Worm (Caenorhabditis elegans) whole organism, early embryonic: ENCODE measurements around the gene srd-21.

ENCODE experiments used
- B0310.2 ChIP-seq: sonication (generic microtip); optimal IDR thresholded peaks from 2 replicates; lab custom pipeline; 2016; ENCODE audit warnings: mild to moderate bottlenecking, missing genetic modification characterization, missing compliant biosample characterization
- F13C5.2 ChIP-seq: sonication (generic microtip); optimal IDR thresholded peaks from 2 replicates; lab custom pipeline; 2017; ENCODE audit warnings: mild to moderate bottlenecking, missing genetic modification characterization, inconsistent platforms, missing compliant biosample characterization
- aly-1 ChIP-seq: sonication (generic microtip); optimal IDR thresholded peaks from 2 replicates; lab custom pipeline; 2016; ENCODE audit warnings: missing genetic modification characterization, missing compliant biosample characterization
- ama-1 ChIP-seq: fragments of 150-350 bp; optimal IDR thresholded peaks from 2 replicates; lab custom pipeline; 2014
- ceh-13 ChIP-seq: fragments of 200-800 bp; sonication (Bioruptor generic); optimal IDR thresholded peaks from 2 replicates; lab custom pipeline; 2018; ENCODE audit warnings: mild to moderate bottlenecking, missing genetic modification characterization, missing compliant biosample characterization
- ceh-36 ChIP-seq: sonication (generic microtip); optimal IDR thresholded peaks from 2 replicates; lab custom pipeline; 2016; ENCODE audit warnings: missing genetic modification characterization, inconsistent platforms, missing compliant biosample characterization
- ets-7 ChIP-seq: sonication (generic microtip); optimal IDR thresholded peaks from 2 replicates; lab custom pipeline; 2016; ENCODE audit warnings: missing genotype, missing genetic modification characterization, missing compliant biosample characterization
- flt-1 ChIP-seq: fragments of 200-800 bp; sonication (Bioruptor generic); IDR thresholded peaks from 2 replicates; pipeline ENCODE4 v1.3.6; 2022; ENCODE audit warnings: missing genetic modification characterization, missing compliant biosample characterization
- hmbx-1 ChIP-seq: sonication (generic microtip); optimal IDR thresholded peaks from 2 replicates; lab custom pipeline; 2016; ENCODE audit warnings: mild to moderate bottlenecking, missing genetic modification characterization, missing compliant biosample characterization
- hmg-4 ChIP-seq: fragments of 200-800 bp; sonication (Bioruptor generic); optimal IDR thresholded peaks from 2 replicates; lab custom pipeline; 2018; ENCODE audit warnings: mild to moderate bottlenecking, missing genetic modification characterization, missing compliant biosample characterization
- hnd-1 ChIP-seq: sonication (generic microtip); optimal IDR thresholded peaks from 2 replicates; lab custom pipeline; 2016; ENCODE audit warnings: missing genetic modification characterization, missing compliant biosample characterization
- pes-1 ChIP-seq: fragments of 200-800 bp; sonication (Bioruptor generic); IDR thresholded peaks from 2 replicates; pipeline ENCODE4 v1.3.6; 2022; ENCODE audit warnings: missing genetic modification reagents, missing genetic modification characterization, missing compliant biosample characterization
- scrt-1 ChIP-seq: fragments of 200-800 bp; sonication (Bioruptor generic); IDR thresholded peaks from 2 replicates; pipeline ENCODE4 v1.3.6; 2022; ENCODE audit warnings: missing genetic modification characterization, missing compliant biosample characterization
- sea-1 ChIP-seq: fragments of 200-800 bp; sonication (Bioruptor generic); conservative IDR thresholded peaks from 2 replicates; pipeline ENCODE4 v1.3.6; 2022; ENCODE audit warnings: missing genetic modification characterization, missing compliant biosample characterization
- tbx-11 ChIP-seq: fragments of 200-800 bp; sonication (Bioruptor generic); IDR thresholded peaks from 2 replicates; pipeline ENCODE4 v1.3.6; 2022; ENCODE audit warnings: missing genetic modification characterization, missing compliant biosample characterization
- tbx-37 ChIP-seq: fragments of 200-800 bp; sonication (Bioruptor generic); conservative IDR thresholded peaks from 2 replicates; pipeline ENCODE4 v1.3.6; 2022; ENCODE audit warnings: missing genetic modification reagents, missing genetic modification characterization, missing compliant biosample characterization
- tra-4 ChIP-seq: sonication (generic microtip); optimal IDR thresholded peaks from 2 replicates; lab custom pipeline; 2017; ENCODE audit warnings: missing genetic modification characterization, missing compliant biosample characterization

The srd-21 gene

ce11 chrV:16600623-16601022, 29.1 kb upstream of the srd-21 start, which contains the start of gene T03E6.9:
TSS of gene T03E6.9 (minus strand) at chrV:16600723.
- TF ChIP-seq flt-1 (GFP tag; lab: Robert Waterston, UW), result no peak
- TF ChIP-seq ceh-13 (GFP tag; lab: Kevin White, UChicago), result no peak
- TF ChIP-seq aly-1 (tag; lab: Kevin White, UChicago), result no peak

DNA sequence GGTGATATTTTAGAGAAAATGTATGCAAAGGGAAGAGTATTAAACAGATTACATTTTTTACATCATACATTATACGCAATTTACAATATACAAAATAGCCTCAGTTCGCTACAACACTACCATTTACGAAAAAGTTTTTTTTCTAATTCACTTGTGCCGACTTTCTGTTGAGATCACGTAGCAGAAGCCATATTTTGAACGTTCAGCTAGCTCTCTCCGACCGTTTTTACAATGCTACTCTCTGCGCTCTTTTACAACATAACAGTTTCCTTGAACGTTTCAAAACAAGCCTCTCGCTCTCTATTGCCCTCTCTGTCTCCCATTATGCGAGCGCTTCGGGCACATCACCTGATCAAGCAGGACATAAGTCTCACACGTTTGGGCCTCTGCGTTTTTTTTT, 26.6 kb upstream of the srd-21 start, which contains the start of gene T03E6.8:
Gene T03E6.8 (minus strand): TSS at position 101 of the 400 bp plus-strand sequence.
- TF ChIP-seq F13C5.2 (tag; lab: Kevin White, UChicago) (no peak), tra-4 (no peak), B0310.2 (tag; lab: Kevin White, UChicago) (no peak), ama-1 (lab: Kevin White, UChicago) (no peak), sea-1 (GFP tag; lab: Robert Waterston, UW) (no peak), pes-1 (GFP tag; lab: Robert Waterston, UW) (no peak), ets-7 (tag; lab: Kevin White, UChicago) (no peak), hnd-1 (tag; lab: Kevin White, UChicago) (no peak), flt-1 (GFP tag; lab: Robert Waterston, UW) (no peak)

DNA sequence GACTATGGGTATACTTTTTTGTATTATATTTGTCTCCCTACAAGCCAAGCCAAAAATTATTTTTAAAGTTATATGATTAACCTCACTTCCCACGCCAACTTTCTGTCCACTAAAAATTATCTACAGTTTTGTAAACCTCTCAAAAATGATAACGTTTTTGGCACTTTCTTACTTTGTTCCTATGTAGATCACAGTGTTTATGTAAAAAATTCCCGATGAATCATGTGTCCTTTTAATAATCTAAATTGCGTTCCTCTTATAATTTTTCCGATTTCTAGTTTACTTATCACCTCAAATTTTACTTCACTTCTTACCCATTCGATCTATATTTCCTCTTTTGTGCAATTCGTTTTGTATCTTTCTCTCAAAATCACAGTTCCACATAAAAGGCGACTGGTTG, 25.4 kb upstream of the srd-21 start:
- no peak for TF ChIP-seq ets-7 (tag; lab: Kevin White, UChicago)
- TF ChIP-seq flt-1 (GFP tag; lab: Robert Waterston, UW), result no peak
- TF ChIP-seq pes-1 (GFP tag; lab: Robert Waterston, UW), result no peak
- no peak for TF ChIP-seq hmg-4
- TF ChIP-seq aly-1 (tag; lab: Kevin White, UChicago), result no peak
- TF ChIP-seq tbx-37 (GFP tag; lab: Robert Waterston, UW), result no peak
- TF ChIP-seq hnd-1 (tag; lab: Kevin White, UChicago), result no peak
- TF ChIP-seq hmbx-1 (tag; lab: Kevin White, UChicago), result no peak
- TF ChIP-seq ama-1 (lab: Kevin White, UChicago), result no peak
- TF ChIP-seq tbx-11 (GFP tag; lab: Robert Waterston, UW), result no peak
- no peak for TF ChIP-seq F13C5.2 (tag; lab: Kevin White, UChicago)
- no peak for TF ChIP-seq ceh-36 (tag; lab: Kevin White, UChicago)
- no peak for TF ChIP-seq scrt-1 (GFP tag; lab: Robert Waterston, UW)
- no peak for TF ChIP-seq tra-4

DNA sequence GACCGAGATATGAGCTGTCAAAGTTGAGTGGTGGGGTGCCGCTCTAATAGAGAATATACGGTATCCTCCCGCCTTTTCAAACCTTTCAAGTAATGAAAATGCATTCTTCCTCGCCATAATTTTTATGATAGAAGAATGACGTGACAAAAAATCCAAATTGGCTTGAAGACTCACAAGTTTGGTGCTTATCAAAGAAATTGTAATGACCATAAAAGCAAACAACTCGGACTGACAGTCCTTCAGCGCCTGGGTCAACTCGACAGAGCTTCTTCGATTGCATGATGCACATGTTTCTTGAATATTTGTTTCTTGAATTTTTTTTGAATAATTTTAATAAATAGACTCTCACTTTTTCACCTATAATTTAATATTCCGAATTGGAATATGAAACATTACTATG, 24.2 kb upstream of the srd-21 start:
- TF ChIP-seq sea-1 (GFP tag; lab: Robert Waterston, UW) (no peak), F13C5.2 (tag; lab: Kevin White, UChicago) (no peak)

DNA sequence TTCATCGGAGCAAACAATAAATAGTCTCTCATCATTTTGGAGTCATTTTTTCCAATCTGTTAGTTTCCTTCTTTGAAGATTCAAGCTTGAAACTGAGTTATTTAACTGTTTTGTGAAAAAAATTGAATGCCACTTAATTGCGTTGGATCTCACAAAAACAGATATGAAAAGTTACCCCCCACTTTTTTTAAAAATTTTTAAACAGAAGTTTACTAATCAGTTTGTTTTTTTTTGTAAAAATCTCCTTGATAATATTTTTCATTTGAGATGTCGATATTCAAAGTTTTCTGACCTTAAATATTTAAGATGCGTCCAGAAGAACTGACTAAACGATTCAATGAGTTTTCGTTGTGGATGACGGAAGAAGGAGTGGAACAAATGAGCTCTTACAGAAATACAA, 23.4 kb upstream of the srd-21 start, which contains the start of gene Y32B12C.1:
Gene Y32B12C.1 (plus strand): TSS at position 301 of the 400 bp plus-strand sequence.
- TF ChIP-seq flt-1 (GFP tag; lab: Robert Waterston, UW), result no peak
- no peak for TF ChIP-seq scrt-1 (GFP tag; lab: Robert Waterston, UW)
- TF ChIP-seq B0310.2 (tag; lab: Kevin White, UChicago), result no peak
- TF ChIP-seq ceh-13 (GFP tag; lab: Kevin White, UChicago), result no peak
- TF ChIP-seq tbx-37 (GFP tag; lab: Robert Waterston, UW), result no peak
- no peak for TF ChIP-seq hmg-4
- no peak for TF ChIP-seq tbx-11 (GFP tag; lab: Robert Waterston, UW)
- TF ChIP-seq ets-7 (tag; lab: Kevin White, UChicago), result no peak
- TF ChIP-seq aly-1 (tag; lab: Kevin White, UChicago), result no peak
- TF ChIP-seq tra-4, result no peak
- no peak for TF ChIP-seq hnd-1 (tag; lab: Kevin White, UChicago)
- TF ChIP-seq hmbx-1 (tag; lab: Kevin White, UChicago), result no peak
- TF ChIP-seq ama-1 (lab: Kevin White, UChicago), result no peak
- no peak for TF ChIP-seq sea-1 (GFP tag; lab: Robert Waterston, UW)
- no peak for TF ChIP-seq pes-1 (GFP tag; lab: Robert Waterston, UW)
- TF ChIP-seq F13C5.2 (tag; lab: Kevin White, UChicago), result no peak
- no peak for TF ChIP-seq ceh-36 (tag; lab: Kevin White, UChicago)

ce11 chrV:16608478-16608877, 21.2 kb upstream of the srd-21 start:
- TF ChIP-seq hnd-1 (tag; lab: Kevin White, UChicago) (no peak), aly-1 (tag; lab: Kevin White, UChicago) (no peak), tbx-37 (GFP tag; lab: Robert Waterston, UW) (no peak), hmg-4 (no peak), sea-1 (GFP tag; lab: Robert Waterston, UW) (no peak), tbx-11 (GFP tag; lab: Robert Waterston, UW) (no peak), B0310.2 (tag; lab: Kevin White, UChicago) (no peak), ceh-13 (GFP tag; lab: Kevin White, UChicago) (no peak), tra-4 (no peak), hmbx-1 (tag; lab: Kevin White, UChicago) (no peak), pes-1 (GFP tag; lab: Robert Waterston, UW) (no peak), ceh-36 (tag; lab: Kevin White, UChicago) (no peak)

DNA sequence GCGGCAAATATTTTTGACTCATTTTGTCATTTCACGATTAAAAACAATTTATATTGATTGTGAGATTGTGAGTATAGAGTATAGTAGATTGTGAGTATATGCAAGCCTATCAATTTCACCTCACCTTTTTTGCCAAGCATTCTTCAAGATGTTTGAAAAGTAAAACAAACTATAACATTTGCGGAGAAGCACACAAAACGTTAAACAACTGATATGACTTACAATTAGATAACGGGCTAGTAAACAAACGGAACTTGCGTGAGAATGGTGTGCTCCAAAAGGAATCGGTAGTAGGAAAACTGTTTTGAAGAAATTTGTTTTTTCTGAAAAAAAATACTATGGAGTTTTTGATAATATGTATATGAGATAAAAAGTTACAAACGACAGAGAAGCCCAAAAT, 19.6 kb upstream of the srd-21 start:
- TF ChIP-seq ceh-36 (tag; lab: Kevin White, UChicago), result no peak
- no peak for TF ChIP-seq tbx-37 (GFP tag; lab: Robert Waterston, UW)
- no peak for TF ChIP-seq sea-1 (GFP tag; lab: Robert Waterston, UW)
- TF ChIP-seq scrt-1 (GFP tag; lab: Robert Waterston, UW), result no peak
- TF ChIP-seq ceh-13 (GFP tag; lab: Kevin White, UChicago), result no peak
- no peak for TF ChIP-seq hmg-4
- no peak for TF ChIP-seq hmbx-1 (tag; lab: Kevin White, UChicago)
